Worm (Caenorhabditis elegans) whole organism, L2 larva: ENCODE measurements around the gene srd-30.

Experiments
- C34F6.9 ChIP-seq: fragments of 150-350 bp; optimal IDR thresholded peaks from 2 replicates; lab custom pipeline; 2014; ENCODE audit warnings: missing biosample characterization, missing genetic modification characterization
- F13H6.1 ChIP-seq: sonication (generic microtip); optimal IDR thresholded peaks from 2 replicates; lab custom pipeline; 2016; ENCODE audit warnings: missing genetic modification characterization, missing compliant biosample characterization
- ZK546.5 ChIP-seq: sonication (generic microtip); optimal IDR thresholded peaks from 2 replicates; lab custom pipeline; 2017; ENCODE audit warnings: missing biosample characterization, missing genetic modification characterization
- alr-1 ChIP-seq: fragments of 150-350 bp; optimal IDR thresholded peaks from 2 replicates; lab custom pipeline; 2014; ENCODE audit warnings: missing biosample characterization, missing genetic modification characterization
- aly-2 ChIP-seq: fragments of 150-350 bp; optimal IDR thresholded peaks from 2 replicates; lab custom pipeline; 2014; ENCODE audit warnings: missing biosample characterization, missing genetic modification characterization
- ama-1 ChIP-seq: fragments of 150-350 bp; optimal IDR thresholded peaks from 2 replicates; lab custom pipeline; 2018; ENCODE audit warnings: inconsistent platforms
- ceh-16 ChIP-seq: fragments of 150-350 bp; optimal IDR thresholded peaks from 2 replicates; lab custom pipeline; 2014; ENCODE audit warnings: missing biosample characterization, missing genetic modification characterization
- ceh-82 ChIP-seq: fragments of 150-350 bp; optimal IDR thresholded peaks from 2 replicates; lab custom pipeline; 2014; ENCODE audit warnings: missing biosample characterization, missing genetic modification characterization
- crh-2 ChIP-seq: sonication (generic microtip); optimal IDR thresholded peaks from 2 replicates; lab custom pipeline; 2017; ENCODE audit warnings: missing biosample characterization, missing genetic modification characterization
- dmd-4 ChIP-seq: sonication (generic microtip); optimal IDR thresholded peaks from 2 replicates; lab custom pipeline; 2017; ENCODE audit warnings: missing biosample characterization, missing genetic modification characterization
- elt-3 ChIP-seq: sonication (generic microtip); optimal IDR thresholded peaks from 2 replicates; lab custom pipeline; 2017; ENCODE audit warnings: missing biosample characterization, missing genetic modification characterization
- fos-1 ChIP-seq: fragments of 150-350 bp; optimal IDR thresholded peaks from 2 replicates; lab custom pipeline; 2014; ENCODE audit warnings: missing biosample characterization, missing genetic modification characterization
- gmeb-1 ChIP-seq: fragments of 150-350 bp; optimal IDR thresholded peaks from 2 replicates; lab custom pipeline; 2014; ENCODE audit warnings: missing biosample characterization, missing genetic modification characterization
- lin-13 ChIP-seq: fragments of 150-350 bp; optimal IDR thresholded peaks from 2 replicates; lab custom pipeline; 2014; ENCODE audit warnings: missing biosample characterization, missing genetic modification reagents, missing genetic modification characterization
- lin-39 ChIP-seq: fragments of 150-350 bp; optimal IDR thresholded peaks from 2 replicates; lab custom pipeline; 2014; ENCODE audit warnings: missing biosample characterization, missing genetic modification reagents, missing genetic modification characterization
- lsy-2 ChIP-seq, 2 experiments: fragments of 150-350 bp in 1 of 2; sonication (generic microtip) in 1 of 2; optimal IDR thresholded peaks; 2 replicates each; lab custom pipeline; 2014 to 2017; ENCODE audit warnings: missing biosample characterization in 2 of 2, missing genetic modification characterization in 2 of 2
- mab-5 ChIP-seq: fragments of 150-350 bp; optimal IDR thresholded peaks from 2 replicates; lab custom pipeline; 2014; ENCODE audit warnings: missing biosample characterization, missing genetic modification characterization
- mbf-1 ChIP-seq: sonication (generic microtip); optimal IDR thresholded peaks from 2 replicates; lab custom pipeline; 2017; ENCODE audit warnings: missing biosample characterization, missing genetic modification characterization
- mdl-1 ChIP-seq, 2 experiments: fragments of 150-350 bp in 1 of 2; sonication (generic microtip) in 1 of 2; optimal IDR thresholded peaks; 2 replicates each; lab custom pipeline; 2017; ENCODE audit warnings: missing biosample characterization in 2 of 2, missing genetic modification characterization in 2 of 2
- nhr-10 ChIP-seq: sonication (generic microtip); optimal IDR thresholded peaks from 2 replicates; lab custom pipeline; 2017; ENCODE audit warnings: missing biosample characterization, missing genetic modification characterization
- nhr-11 ChIP-seq: fragments of 150-350 bp; optimal IDR thresholded peaks from 2 replicates; lab custom pipeline; 2014; ENCODE audit warnings: missing biosample characterization, missing genetic modification characterization
- nhr-12 ChIP-seq: fragments of 150-350 bp; optimal IDR thresholded peaks from 2 replicates; lab custom pipeline; 2014; ENCODE audit warnings: missing biosample characterization, missing genetic modification characterization
- nhr-129 ChIP-seq: fragments of 150-350 bp; optimal IDR thresholded peaks from 2 replicates; lab custom pipeline; 2014; ENCODE audit warnings: missing biosample characterization, missing genetic modification characterization
- nhr-25 ChIP-seq: fragments of 150-350 bp; sonication (generic microtip); optimal IDR thresholded peaks from 3 replicates; lab custom pipeline; 2014; ENCODE audit warnings: missing biosample characterization, missing genetic modification characterization
- nhr-6 ChIP-seq: fragments of 150-350 bp; optimal IDR thresholded peaks from 2 replicates; lab custom pipeline; 2014; ENCODE audit warnings: missing biosample characterization, missing genetic modification characterization
- nhr-77 ChIP-seq: fragments of 150-350 bp; optimal IDR thresholded peaks from 2 replicates; lab custom pipeline; 2014; ENCODE audit warnings: missing biosample characterization, missing genetic modification characterization
- peb-1 ChIP-seq: fragments of 150-350 bp; optimal IDR thresholded peaks from 2 replicates; lab custom pipeline; 2014; ENCODE audit warnings: missing biosample characterization, missing genetic modification characterization
- skn-1 ChIP-seq: sonication (generic microtip); optimal IDR thresholded peaks from 2 replicates; lab custom pipeline; 2017; ENCODE audit warnings: missing biosample characterization, missing genetic modification characterization
- sma-3 ChIP-seq: sonication (generic microtip); optimal IDR thresholded peaks from 2 replicates; lab custom pipeline; 2016; ENCODE audit warnings: missing genetic modification reagents, missing genetic modification characterization, missing compliant biosample characterization
- sma-9 ChIP-seq, 2 experiments: fragments of 150-350 bp in 1 of 2; sonication (generic microtip) in 1 of 2; optimal IDR thresholded peaks; 2 replicates each; lab custom pipeline; 2014 to 2016; ENCODE audit warnings: missing genetic modification characterization in 2 of 2, mild to moderate bottlenecking in 1 of 2, missing biosample characterization in 1 of 2, missing compliant biosample characterization in 1 of 2, missing genetic modification reagents in 1 of 2, moderate library complexity in 1 of 2
- snpc-4 ChIP-seq: fragments of 150-350 bp; optimal IDR thresholded peaks from 2 replicates; lab custom pipeline; 2014; ENCODE audit warnings: missing biosample characterization, missing genetic modification characterization
- unc-55 ChIP-seq: fragments of 150-350 bp; sonication (generic microtip); optimal IDR thresholded peaks from 3 replicates; lab custom pipeline; 2014; ENCODE audit warnings: missing biosample characterization, missing genetic modification reagents, missing genetic modification characterization
- unc-62 ChIP-seq: fragments of 150-350 bp; optimal IDR thresholded peaks from 2 replicates; lab custom pipeline; 2014; ENCODE audit warnings: missing biosample characterization, missing genetic modification reagents, missing genetic modification characterization
- zag-1 ChIP-seq: fragments of 150-350 bp; optimal IDR thresholded peaks from 2 replicates; lab custom pipeline; 2014; ENCODE audit warnings: missing biosample characterization, missing genetic modification characterization
- ztf-4 ChIP-seq: fragments of 150-350 bp; optimal IDR thresholded peaks from 2 replicates; lab custom pipeline; 2014; ENCODE audit warnings: missing biosample characterization, missing genetic modification characterization

srd-30 gene

ce11 chrV:7667940-7668339 lies 38.3 kb downstream of the srd-30 start, which contains the start of gene C12D5.5:
Gene C12D5.5, plus strand, starts transcription at chrV:7668240.
- TF ChIP-seq nhr-6, result no peak
- TF ChIP-seq fos-1 (tag; lab: Kevin White, UChicago), result no peak
- no peak for TF ChIP-seq lin-13 (GFP tag; lab: Kevin White, UChicago)
- TF ChIP-seq gmeb-1 (tag; lab: Kevin White, UChicago), result no peak
- no peak for TF ChIP-seq mdl-1 (tag; optimal IDR thresholded peaks at IDR 0.05; lab: Kevin White, UChicago)
- no peak for TF ChIP-seq lsy-2 (tag; optimal IDR thresholded peaks at IDR 0.05; lab: Kevin White, UChicago)
- TF ChIP-seq lin-39 (tag; lab: Kevin White, UChicago), result no peak
- TF ChIP-seq elt-3 (tag; lab: Kevin White, UChicago), result no peak
- no peak for TF ChIP-seq nhr-12
- TF ChIP-seq sma-9 (GFP tag; optimal IDR thresholded peaks at IDR 0.05; lab: Kevin White, UChicago), result no peak
- TF ChIP-seq sma-9 (tag; optimal IDR thresholded peaks at IDR 0.05; lab: Kevin White, UChicago), result no peak
- no peak for TF ChIP-seq mbf-1
- no peak for TF ChIP-seq crh-2 (tag; lab: Kevin White, UChicago)
- TF ChIP-seq alr-1 (tag; lab: Kevin White, UChicago), result no peak

DNA sequence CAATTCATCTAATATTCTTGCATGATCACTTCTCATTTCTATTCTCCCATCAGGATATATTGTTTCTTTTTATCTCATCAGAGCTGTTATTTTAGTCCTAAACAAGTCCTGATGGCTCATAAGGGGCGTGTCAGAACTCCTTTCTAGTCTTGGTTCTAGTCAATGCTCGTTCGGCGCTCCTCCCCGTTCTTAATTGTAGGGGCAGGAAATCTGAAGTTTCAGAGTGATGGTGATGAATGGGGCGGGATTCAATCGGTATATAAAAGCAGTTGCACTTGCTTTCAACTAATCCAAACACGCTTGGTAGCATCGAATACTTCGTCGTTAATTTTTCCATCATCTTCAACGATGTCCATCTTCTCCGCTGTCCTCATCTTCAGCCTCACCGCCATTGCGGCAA lies 42.7 kb downstream of the srd-30 start, which contains the start of gene C12D5.4:
TSS of gene C12D5.4 (plus strand) at position 301 of the 400 bp plus-strand sequence.
- TF ChIP-seq nhr-25 (tag; lab: Kevin White, UChicago), result no peak
- no peak for TF ChIP-seq ztf-4 (tag; lab: Kevin White, UChicago)
- no peak for TF ChIP-seq nhr-77 (tag; lab: Kevin White, UChicago)
- TF ChIP-seq aly-2, result no peak
- no peak for TF ChIP-seq nhr-11 (tag; lab: Kevin White, UChicago)
- TF ChIP-seq unc-55 (GFP tag; lab: Kevin White, UChicago), result no peak
- TF ChIP-seq unc-62 (GFP tag; lab: Kevin White, UChicago), result no peak
- TF ChIP-seq ceh-82 (tag; lab: Kevin White, UChicago), result no peak
- TF ChIP-seq peb-1 (tag; lab: Kevin White, UChicago), result no peak
- TF ChIP-seq C34F6.9, result no peak
- TF ChIP-seq nhr-12, result no peak
- no peak for TF ChIP-seq ceh-16
- no peak for TF ChIP-seq zag-1 (tag; lab: Kevin White, UChicago)
- no peak for TF ChIP-seq sma-3 (GFP tag; lab: Kevin White, UChicago)
- TF ChIP-seq dmd-4 (tag; lab: Kevin White, UChicago), result no peak
- TF ChIP-seq, all 48 proteins: peak for 0

ce11 chrV:7675904-7676303 lies 46.3 kb downstream of the srd-30 start, which contains the start of gene C12D5.3:
Gene C12D5.3, plus strand, starts transcription at chrV:7676204.
- TF ChIP-seq sma-9 (GFP tag; optimal IDR thresholded peaks at IDR 0.05; lab: Kevin White, UChicago) (no peak), sma-9 (tag; optimal IDR thresholded peaks at IDR 0.05; lab: Kevin White, UChicago) (no peak), snpc-4 (no peak), F13H6.1 (tag; lab: Kevin White, UChicago) (no peak), nhr-129 (tag; lab: Kevin White, UChicago) (no peak), ZK546.5 (tag; lab: Kevin White, UChicago) (no peak), mbf-1 (no peak), elt-3 (tag; lab: Kevin White, UChicago) (no peak), unc-62 (GFP tag; lab: Kevin White, UChicago) (no peak), ama-1 (no peak), peb-1 (tag; lab: Kevin White, UChicago) (no peak), dmd-4 (tag; lab: Kevin White, UChicago) (no peak), mab-5 (tag; lab: Kevin White, UChicago) (no peak), nhr-12 (no peak), skn-1 (tag; lab: Kevin White, UChicago) (no peak), nhr-10 (tag; lab: Kevin White, UChicago) (no peak)
